Fruit fly (Drosophila melanogaster): Measurements from ENCODE around the gene CG32700.

- TF ChIP-seq h (GFP tag; optimal IDR thresholded peaks at IDR 0.05) (peak; percentile 70), sv (GFP tag; optimal IDR thresholded peaks at IDR 0.05) (peak; percentile 66), pan (optimal IDR thresholded peaks at IDR 0.05) (no peak)
These were observed 63.8 kb downstream of the CG32700 start for dm6 chrX:9486802-9487201.
